Worm (Caenorhabditis elegans) whole organism, midembryonic: ENCODE data around the gene C07G2.5.

Experiments
- T22C8.4 ChIP-seq: fragments of 200-800 bp; sonication (Bioruptor generic); IDR thresholded peaks from 2 replicates; pipeline ENCODE4 v1.3.6; 2022; ENCODE audit warnings: missing genetic modification characterization, missing compliant biosample characterization
- cog-1 ChIP-seq: sonication (generic microtip); optimal IDR thresholded peaks from 2 replicates; lab custom pipeline; 2016; ENCODE audit warnings: missing genetic modification characterization, missing compliant biosample characterization
- flt-1 ChIP-seq: fragments of 200-800 bp; sonication (Bioruptor generic); IDR thresholded peaks from 2 replicates; pipeline ENCODE4 v1.3.6; 2022; ENCODE audit warnings: missing genetic modification characterization, missing compliant biosample characterization
- klf-2 ChIP-seq: fragments of 200-800 bp; sonication (Bioruptor generic); conservative IDR thresholded peaks from 2 replicates; pipeline ENCODE4 v1.3.6; 2022; ENCODE audit warnings: missing genetic modification reagents, missing genetic modification characterization, missing compliant biosample characterization
- med-1 ChIP-seq: sonication (generic microtip); optimal IDR thresholded peaks from 2 replicates; lab custom pipeline; 2017; ENCODE audit warnings: missing genetic modification characterization, mild to moderate bottlenecking, missing compliant biosample characterization, antibody characterized with exemption, missing genetic modification reagents; ENCODE audit not compliant: insufficient read depth
- ref-1 ChIP-seq: fragments of 200-800 bp; sonication (Bioruptor generic); conservative IDR thresholded peaks from 2 replicates; pipeline ENCODE4 v1.3.6; 2022; ENCODE audit warnings: missing genetic modification reagents, missing genetic modification characterization, missing compliant biosample characterization
- tab-1 ChIP-seq: fragments of 200-800 bp; sonication (Bioruptor generic); IDR thresholded peaks from 2 replicates; pipeline ENCODE4 v1.3.6; 2022; ENCODE audit warnings: missing genetic modification characterization, missing compliant biosample characterization
- ztf-23 ChIP-seq: fragments of 200-800 bp; sonication (Bioruptor generic); IDR thresholded peaks from 2 replicates; pipeline ENCODE4 v1.3.6; 2022; ENCODE audit warnings: missing genetic modification reagents, missing genetic modification characterization, missing compliant biosample characterization
- ztf-29 ChIP-seq: fragments of 200-800 bp; sonication (Bioruptor generic); IDR thresholded peaks from 2 replicates; pipeline ENCODE4 v1.3.6; 2022; ENCODE audit warnings: missing genetic modification reagents, missing genetic modification characterization, missing compliant biosample characterization

Gene C07G2.5

DNA sequence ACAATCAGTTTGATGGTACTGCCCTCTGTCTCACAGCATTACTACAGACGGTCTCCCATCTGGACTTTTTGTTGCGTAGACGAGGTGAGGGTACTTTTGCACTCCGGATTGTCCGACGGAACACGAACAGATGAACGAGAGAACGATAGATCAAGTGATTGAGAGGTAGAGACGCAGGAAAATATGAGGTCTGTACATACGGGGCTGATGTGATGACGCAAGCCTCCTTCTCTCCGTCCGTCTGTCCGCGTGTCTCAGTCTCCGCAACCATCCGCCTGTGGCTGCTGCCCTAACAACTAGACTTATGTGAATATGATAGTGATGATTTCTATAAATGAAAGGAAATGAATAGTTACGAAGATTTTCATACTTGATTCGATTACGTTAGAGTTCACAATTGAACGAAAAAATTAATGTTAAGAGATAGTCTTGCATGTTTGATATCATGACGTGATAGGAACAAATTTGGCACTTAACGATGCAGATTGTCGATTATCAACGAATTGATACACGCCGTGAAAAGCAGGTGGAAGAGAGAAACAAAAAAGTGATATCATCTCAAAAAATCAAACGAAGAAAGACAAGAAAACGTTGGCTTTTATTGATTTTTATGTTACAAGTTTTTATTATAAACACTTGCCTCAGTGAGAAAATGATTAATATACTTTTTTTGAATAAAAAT, 3.9 kb upstream of the C07G2.5 start:
- TF ChIP-seq ztf-23 (no peak), ztf-29 (peak; percentile 20; the same call in 1 of the 2 replicates), flt-1 (peak; percentile 60), cog-1 (tag; lab: Kevin White, UChicago) (peak; percentile 28)

DNA sequence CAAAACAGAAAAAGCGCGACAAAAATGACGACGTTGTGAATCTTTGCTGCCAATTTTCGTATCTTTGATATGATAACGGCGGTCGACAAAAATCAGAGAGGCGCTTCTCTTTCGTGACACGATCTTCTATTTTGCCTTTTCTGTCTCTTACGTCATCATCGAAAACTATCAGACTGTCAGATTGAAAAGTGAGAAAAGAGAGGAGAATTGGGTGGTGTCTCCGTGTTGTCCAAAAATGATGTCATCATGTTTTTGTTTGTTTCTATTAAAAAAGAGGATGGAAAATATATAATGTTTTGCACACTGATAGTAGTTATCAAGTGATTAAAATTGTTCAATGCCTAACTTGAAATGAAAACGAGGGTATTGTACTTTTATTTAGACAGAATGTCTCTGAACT, 2.8 kb downstream of the C07G2.5 start:
- TF ChIP-seq flt-1 = no peak

DNA sequence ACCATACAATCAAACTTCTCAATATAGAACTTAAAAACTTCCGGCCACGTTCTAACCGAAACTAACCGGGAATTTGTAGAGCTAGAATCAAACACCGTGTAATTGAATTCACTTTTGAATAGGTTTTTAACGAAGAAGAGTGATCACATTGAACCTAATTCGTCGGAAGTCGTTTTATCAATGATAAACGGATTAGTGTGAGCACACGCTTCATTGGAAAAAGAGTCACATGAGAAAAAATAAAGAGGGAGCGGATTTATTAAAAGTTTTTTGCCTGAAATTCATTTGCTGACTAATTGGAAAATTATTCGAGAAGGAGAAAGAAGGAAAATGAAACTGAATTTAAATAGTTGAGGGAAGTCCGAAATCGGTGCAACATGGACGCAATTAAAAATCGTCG, 3.2 kb downstream of the C07G2.5 start:
- no peak for TF ChIP-seq klf-2 (GFP tag; lab: Robert Waterston, UW)
- no peak for TF ChIP-seq cog-1 (tag; lab: Kevin White, UChicago)
- TF ChIP-seq flt-1 = no peak
- no peak for TF ChIP-seq T22C8.4 (GFP tag; lab: Robert Waterston, UW)
- TF ChIP-seq ztf-23 = no peak
- TF ChIP-seq ref-1 = no peak
- no peak for TF ChIP-seq tab-1 (GFP tag; lab: Robert Waterston, UW)
- no peak for TF ChIP-seq med-1
- no peak for TF ChIP-seq ztf-29

DNA sequence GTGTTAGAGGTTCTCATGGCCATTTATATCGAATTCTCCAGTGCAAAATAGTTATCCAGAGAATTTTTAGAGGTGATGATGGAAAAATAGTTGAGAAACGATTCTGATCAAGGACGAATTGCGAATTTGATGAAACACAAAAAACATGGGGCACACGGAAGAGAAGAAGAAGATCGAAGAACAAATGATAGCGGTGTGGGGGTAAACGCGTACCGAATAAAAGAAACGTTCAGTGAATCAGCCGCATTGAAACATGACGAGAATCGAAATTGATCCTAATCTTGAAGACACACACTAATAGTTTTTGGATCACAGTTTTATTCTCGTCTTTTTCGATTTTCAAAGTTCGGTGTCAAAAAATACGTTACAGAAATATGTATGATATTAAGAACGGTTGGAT, 3.6 kb downstream of the C07G2.5 start:
- TF ChIP-seq tab-1 (GFP tag; lab: Robert Waterston, UW) = no peak
- no peak for TF ChIP-seq T22C8.4 (GFP tag; lab: Robert Waterston, UW)
- no peak for TF ChIP-seq med-1
- no peak for TF ChIP-seq ztf-23
- TF ChIP-seq cog-1 (tag; lab: Kevin White, UChicago) = no peak
- no peak for TF ChIP-seq ref-1
- no peak for TF ChIP-seq klf-2 (GFP tag; lab: Robert Waterston, UW)
- no peak for TF ChIP-seq flt-1

DNA sequence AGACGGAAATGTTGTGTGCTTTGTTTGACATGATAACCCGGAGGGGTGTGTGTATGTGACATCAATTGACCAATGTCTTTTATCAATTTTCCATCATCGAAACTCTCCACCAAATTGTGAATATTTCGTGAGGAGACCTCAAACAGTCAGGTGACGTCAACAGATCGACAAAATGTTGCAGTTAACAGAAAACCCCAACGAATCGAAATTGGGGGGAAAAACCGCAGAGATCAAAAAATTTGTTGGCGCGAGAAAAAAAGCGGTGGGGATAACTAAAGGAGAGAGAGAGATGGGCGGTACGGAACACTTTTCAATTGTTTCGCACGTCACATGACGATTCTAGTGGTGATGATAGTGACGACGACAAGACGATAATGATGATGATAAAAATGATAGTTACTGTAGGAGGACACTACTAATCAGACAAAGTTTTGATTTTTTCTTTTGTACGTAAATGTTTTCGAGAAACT, 4.3 kb downstream of the C07G2.5 start:
- TF ChIP-seq ztf-23 (no peak), ref-1 (no peak), med-1 (no peak), ztf-29 (no peak), tab-1 (GFP tag; lab: Robert Waterston, UW) (no peak), cog-1 (tag; lab: Kevin White, UChicago) (no peak), T22C8.4 (GFP tag; lab: Robert Waterston, UW) (no peak), klf-2 (GFP tag; lab: Robert Waterston, UW) (no peak), flt-1 (no peak)

DNA sequence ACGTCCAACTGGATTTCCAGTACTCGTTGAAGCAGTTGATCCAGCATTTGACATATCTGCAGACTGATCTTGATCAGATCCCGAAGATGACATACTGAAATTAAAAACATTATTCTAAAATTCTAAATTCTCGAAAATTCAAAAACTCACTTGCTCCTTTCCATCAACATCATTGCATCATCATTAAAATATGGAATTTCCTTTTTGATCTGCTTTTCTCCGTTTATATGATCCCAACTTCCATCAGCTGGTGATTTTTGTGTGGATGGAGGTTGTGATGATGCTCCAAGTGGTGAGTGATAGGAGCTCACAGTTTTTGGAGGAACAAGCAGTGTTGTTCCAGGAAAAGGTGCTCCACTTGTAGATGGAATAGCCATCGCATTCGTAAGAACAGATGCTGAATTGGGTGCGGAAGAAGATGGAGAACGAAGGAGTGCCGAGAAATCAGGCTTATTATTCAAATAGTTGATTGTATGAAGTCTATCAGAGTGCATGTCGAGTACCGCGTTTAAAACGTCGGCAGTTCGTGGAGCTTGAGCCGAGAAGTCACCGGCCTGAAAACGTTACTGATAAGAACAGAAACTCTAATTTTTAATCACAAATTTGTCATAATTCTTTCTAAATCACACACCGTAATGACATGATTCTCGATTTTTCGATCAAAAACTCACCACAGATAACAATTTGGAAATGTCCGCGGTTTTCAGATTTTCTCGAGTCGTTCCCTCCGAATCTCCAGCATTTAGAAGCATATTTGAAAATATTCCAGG, 5.6 kb downstream of the C07G2.5 start:
- TF ChIP-seq flt-1 = no peak
- TF ChIP-seq med-1 = no peak
- no peak for TF ChIP-seq klf-2 (GFP tag; lab: Robert Waterston, UW)
- no peak for TF ChIP-seq ztf-23
- TF ChIP-seq ztf-29 = no peak
- no peak for TF ChIP-seq tab-1 (GFP tag; lab: Robert Waterston, UW)
- TF ChIP-seq T22C8.4 (GFP tag; lab: Robert Waterston, UW) = no peak
- no peak for TF ChIP-seq ref-1
- no peak for TF ChIP-seq cog-1 (tag; lab: Kevin White, UChicago)

DNA sequence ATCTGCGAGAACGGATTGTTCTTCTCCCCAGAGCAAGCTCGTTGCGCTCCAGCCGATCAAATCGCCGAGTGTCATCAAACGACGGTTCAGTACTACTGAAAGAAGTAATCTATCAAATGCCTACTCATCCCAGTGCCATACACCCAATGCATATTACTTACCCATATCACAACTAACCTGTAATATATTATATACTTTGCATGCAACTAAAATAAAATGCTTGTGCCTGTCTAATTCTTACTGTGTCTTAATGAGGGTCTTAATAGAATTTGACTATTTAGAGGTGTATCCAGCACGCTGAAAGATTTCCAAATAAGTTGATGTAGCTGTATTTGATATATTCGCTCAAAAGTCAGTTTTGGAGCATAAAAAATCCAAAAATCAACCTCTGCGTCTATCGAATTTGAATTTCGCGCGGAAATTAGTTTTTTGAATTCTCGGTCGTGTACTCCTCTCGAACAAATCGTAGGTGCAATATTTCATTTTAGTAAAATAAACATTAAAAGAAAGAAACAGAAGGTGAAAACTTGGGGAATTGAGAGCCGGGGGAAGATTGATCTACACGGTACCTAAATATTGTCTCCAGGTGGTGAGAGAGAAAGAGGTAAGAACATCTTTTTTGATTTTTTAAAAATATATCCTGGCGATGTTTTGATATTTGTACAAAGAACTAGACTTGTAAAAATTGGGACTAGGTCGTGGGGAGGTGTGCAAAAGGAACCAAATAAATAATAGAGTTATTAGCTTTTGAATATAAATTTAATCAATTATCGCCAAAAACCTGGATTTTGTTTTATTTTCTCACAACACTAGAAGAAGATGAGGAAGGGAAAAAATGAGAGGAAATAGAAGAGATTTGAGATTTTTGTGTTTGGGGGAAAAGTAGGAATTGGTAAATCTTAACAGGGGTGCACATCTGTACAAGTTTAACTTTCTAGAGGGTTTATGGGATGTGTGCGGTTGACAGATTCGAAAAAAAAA, 7.4 kb downstream of the C07G2.5 start:
- no peak for TF ChIP-seq med-1
- no peak for TF ChIP-seq flt-1
- no peak for TF ChIP-seq ztf-29
- TF ChIP-seq cog-1 (tag; lab: Kevin White, UChicago) = no peak
- TF ChIP-seq ref-1 = no peak
- TF ChIP-seq T22C8.4 (GFP tag; lab: Robert Waterston, UW) = no peak
- no peak for TF ChIP-seq tab-1 (GFP tag; lab: Robert Waterston, UW)

DNA sequence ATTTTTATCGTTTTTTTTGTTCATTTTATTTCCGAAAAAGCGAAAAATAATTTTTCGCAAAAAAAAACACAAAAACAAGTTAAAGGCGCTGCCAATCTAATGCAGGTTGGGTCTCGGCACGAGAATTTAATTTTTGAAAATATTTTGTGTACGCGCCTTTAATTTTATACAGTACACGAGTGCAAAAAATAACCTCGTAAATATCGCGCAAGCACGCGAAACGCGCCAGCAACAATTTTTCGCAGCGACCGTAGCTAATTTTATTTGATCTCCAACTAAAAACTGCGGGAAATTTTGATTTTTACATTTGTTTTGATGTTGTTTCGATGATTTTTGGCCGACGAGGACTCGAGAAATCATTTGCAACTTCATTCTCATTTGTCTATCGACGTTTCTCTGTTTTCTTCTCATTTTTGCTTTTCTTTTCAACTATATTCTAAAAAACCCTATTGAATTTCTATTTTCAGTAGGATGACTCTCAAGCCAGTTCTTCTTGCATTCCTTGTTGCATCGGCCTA, 9.9 kb downstream of the C07G2.5 start, which contains the start of gene cpg-1:
TSS of gene cpg-1 (plus strand) at position 468 of the 518 bp plus-strand sequence.
- no peak for TF ChIP-seq T22C8.4 (GFP tag; lab: Robert Waterston, UW)
- no peak for TF ChIP-seq med-1
- no peak for TF ChIP-seq tab-1 (GFP tag; lab: Robert Waterston, UW)
- no peak for TF ChIP-seq klf-2 (GFP tag; lab: Robert Waterston, UW)
- TF ChIP-seq ztf-23 = no peak
- TF ChIP-seq cog-1 (tag; lab: Kevin White, UChicago) = no peak
- TF ChIP-seq ref-1 = no peak
- no peak for TF ChIP-seq ztf-29
- no peak for TF ChIP-seq flt-1

DNA sequence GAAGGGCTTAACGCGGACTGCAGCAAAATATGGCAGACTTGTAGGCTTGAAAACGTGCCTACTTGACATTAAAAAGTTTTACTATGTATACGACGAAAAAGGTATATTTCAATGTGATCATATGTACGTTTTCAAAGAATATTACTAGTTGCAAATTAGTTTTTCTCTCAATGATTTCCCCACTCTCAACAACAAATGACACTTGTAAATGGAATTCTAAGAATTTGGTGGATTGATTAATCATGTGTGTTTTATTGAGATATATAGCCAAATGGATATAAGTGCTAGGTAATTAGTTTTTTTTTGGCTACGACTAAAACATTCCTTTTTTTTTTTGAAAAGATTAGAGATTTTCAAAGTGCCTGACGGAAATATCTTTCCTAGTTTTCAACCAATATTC, 11.6 kb downstream of the C07G2.5 start:
- TF ChIP-seq tab-1 (GFP tag; lab: Robert Waterston, UW) (no peak), cog-1 (tag; lab: Kevin White, UChicago) (no peak), ztf-23 (no peak), flt-1 (no peak), med-1 (no peak), T22C8.4 (GFP tag; lab: Robert Waterston, UW) (no peak), ref-1 (no peak), ztf-29 (no peak)

DNA sequence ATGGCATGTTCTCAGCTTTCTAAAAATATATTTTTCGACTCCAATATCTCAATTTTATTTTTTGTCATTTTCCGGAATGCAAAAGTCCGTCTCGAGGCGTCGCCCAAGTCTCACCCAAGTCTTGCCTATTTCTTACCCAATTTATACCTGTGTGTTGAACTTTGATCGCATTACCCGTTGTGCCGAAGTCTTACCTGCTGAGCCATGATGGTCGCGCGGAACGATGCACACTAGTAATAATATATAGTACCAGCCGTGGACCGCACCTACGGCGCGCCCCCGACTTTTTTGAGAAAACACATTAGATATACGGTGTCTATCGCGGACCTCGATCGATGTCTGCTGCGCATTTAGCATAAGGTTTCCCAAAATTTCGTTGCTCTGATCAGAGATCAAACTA, 14.5 kb downstream of the C07G2.5 start:
- peak; percentile 31; the same call in 1 of the 2 replicates for TF ChIP-seq flt-1
